Fruit fly (Drosophila melanogaster) whole organism, pupa: Measurements from ENCODE around the gene CG6333.

Experiments used
- CG8159 ChIP-seq: fragments of 200-800 bp; sonication (Bioruptor generic); optimal IDR thresholded peaks from 3 replicates; lab custom pipeline; 2018; ENCODE audit warnings: missing biosample characterization, mild to moderate bottlenecking, missing genetic modification characterization, moderate library complexity
- EcR ChIP-seq: fragments of 200-800 bp; sonication (Bioruptor generic); optimal IDR thresholded peaks from 3 replicates; lab custom pipeline; 2019; ENCODE audit warnings: missing biosample characterization, missing genetic modification characterization, mild to moderate bottlenecking, moderate library complexity, missing genetic modification reagents
- Pif1A ChIP-seq: fragments of 200-800 bp; sonication (Bioruptor generic); optimal IDR thresholded peaks from 3 replicates; lab custom pipeline; 2016; ENCODE audit warnings: missing biosample characterization, missing genetic modification characterization

dm6 chr3L:17496871-17497492 is 11.0 kb upstream of the CG6333 start:
- TF ChIP-seq CG8159 (peak; percentile 90), Pif1A (GFP tag; lab: Kevin White, UChicago) (peak; percentile 86), EcR (GFP tag; lab: Kevin White, UChicago) (peak; percentile 84)
